Worm (Caenorhabditis elegans) whole organism, L3 larva: ENCODE data around the gene T02H6.6.

Experiments
- lin-15B ChIP-seq: fragments of 150-350 bp; optimal IDR thresholded peaks from 2 replicates; lab custom pipeline; 2014; ENCODE audit warnings: missing biosample characterization, missing genetic modification characterization
- nhr-11 ChIP-seq: fragments of 150-350 bp; optimal IDR thresholded peaks from 2 replicates; lab custom pipeline; 2014; ENCODE audit warnings: missing biosample characterization, missing genetic modification characterization
- nhr-12 ChIP-seq: fragments of 150-350 bp; optimal IDR thresholded peaks from 2 replicates; lab custom pipeline; 2014; ENCODE audit warnings: missing biosample characterization, missing genetic modification characterization
- nhr-76 ChIP-seq: fragments of 150-350 bp; sonication (generic microtip); optimal IDR thresholded peaks from 5 replicates; lab custom pipeline; 2014; ENCODE audit warnings: missing biosample characterization, missing genetic modification characterization
- pqm-1 ChIP-seq: fragments of 150-350 bp; optimal IDR thresholded peaks from 2 replicates; lab custom pipeline; 2017; ENCODE audit warnings: missing biosample characterization, missing genetic modification characterization, inconsistent platforms

DNA sequence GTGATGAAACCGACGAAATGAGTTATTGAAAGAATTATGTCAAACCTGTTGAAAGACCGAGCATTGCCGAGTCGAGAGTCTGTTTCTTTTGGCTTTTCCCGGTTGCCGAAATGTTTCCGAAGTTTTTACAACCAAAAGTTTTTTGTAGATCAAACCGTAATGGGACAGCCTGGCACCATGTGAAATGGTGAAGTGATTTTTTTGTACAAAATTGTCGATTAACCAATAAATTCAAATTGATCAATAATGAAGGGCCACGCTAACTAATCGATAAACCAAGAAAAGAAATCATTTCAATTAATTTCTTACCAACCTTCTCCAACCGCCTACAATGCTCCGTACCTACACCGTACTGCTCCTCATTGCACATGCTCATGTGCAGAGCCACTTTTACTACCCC lies 8.0 kb downstream of the T02H6.6 start, which contains the start of gene T02H6.3:
- TF ChIP-seq lin-15B (no peak), nhr-12 (no peak), nhr-11 (no peak), nhr-76 (tag; lab: Kevin White, UChicago) (no peak), pqm-1 (no peak)
